Worm (Caenorhabditis elegans) whole organism, midembryonic: ENCODE results near the gene popl-7.

Source experiments
- cog-1 ChIP-seq: sonication (generic microtip); optimal IDR thresholded peaks from 2 replicates; lab custom pipeline; 2016; ENCODE audit warnings: missing genetic modification characterization, missing compliant biosample characterization
- med-1 ChIP-seq: sonication (generic microtip); optimal IDR thresholded peaks from 2 replicates; lab custom pipeline; 2017; ENCODE audit warnings: missing genetic modification characterization, mild to moderate bottlenecking, missing compliant biosample characterization, antibody characterized with exemption, missing genetic modification reagents; ENCODE audit not compliant: insufficient read depth
- ref-1 ChIP-seq: fragments of 200-800 bp; sonication (Bioruptor generic); conservative IDR thresholded peaks from 2 replicates; pipeline ENCODE4 v1.3.6; 2022; ENCODE audit warnings: missing genetic modification reagents, missing genetic modification characterization, missing compliant biosample characterization

- TF ChIP-seq med-1 (GFP tag; lab: Kevin White, UChicago) (no peak), cog-1 (tag; lab: Kevin White, UChicago) (no peak), ref-1 (no peak)
These were observed 24.2 kb downstream of the popl-7 start for ce11 chrIV:13394686-13395085.
